Fruit fly (Drosophila melanogaster): ENCODE results near the gene CG10472.

CG10472 gene

dm6 chr3L:6094697-6095096 is 32.0 kb upstream of the CG10472 start, which contains the start of the genes CG10467 and loj (continued):
- TF ChIP-seq HLH3B (GFP tag; IDR thresholded peaks at IDR 0.05) (peak; percentile 97), E2f1 (GFP tag; IDR thresholded peaks at IDR 0.05) (peak; percentile 97), Oli (tag; optimal IDR thresholded peaks at IDR 0.05) (peak; percentile 95), caup (GFP tag; optimal IDR thresholded peaks at IDR 0.05; ENCODE audit: severe bottlenecking) (peak; percentile 89), CG10147 (GFP tag; optimal IDR thresholded peaks at IDR 0.05) (peak; percentile 92), bigmax (GFP tag; optimal IDR thresholded peaks at IDR 0.05) (no peak), CG32772 (GFP tag; IDR thresholded peaks at IDR 0.05) (peak; percentile 98), dysf (GFP tag; IDR thresholded peaks at IDR 0.05) (peak; percentile 98), fu2 (GFP tag; optimal IDR thresholded peaks at IDR 0.05) (peak; percentile 76), ara (GFP tag; IDR thresholded peaks at IDR 0.05) (peak; percentile 96), CG11456 (GFP tag; IDR thresholded peaks at IDR 0.05) (peak; percentile 98), fd96Cb (tag; optimal IDR thresholded peaks at IDR 0.05) (peak; percentile 97), Mes4 (GFP tag; optimal IDR thresholded peaks at IDR 0.05) (peak; percentile 28), Spps (tag; optimal IDR thresholded peaks at IDR 0.05) (peak; percentile 90), MBD-R2 (GFP tag; IDR thresholded peaks at IDR 0.05) (peak; percentile 99), CG8765 (GFP tag; IDR thresholded peaks at IDR 0.05) (peak; percentile 95), Chrac-16 (GFP tag; optimal IDR thresholded peaks at IDR 0.05) (peak; percentile 97), wor (GFP tag; IDR thresholded peaks at IDR 0.05) (peak; percentile 95), ro (GFP tag; IDR thresholded peaks at IDR 0.05) (peak; percentile 91), odd (GFP tag; optimal IDR thresholded peaks at IDR 0.05) (peak; percentile 76), Eip74EF (GFP tag; optimal IDR thresholded peaks at IDR 0.05) (peak in 1 of 2 experiments; percentile 78), Dbx (GFP tag; IDR thresholded peaks at IDR 0.05) (peak; percentile 98), her (GFP tag; optimal IDR thresholded peaks at IDR 0.05) (peak; percentile 45), YL-1 (GFP tag; optimal IDR thresholded peaks at IDR 0.05) (peak; percentile 92), CG32532 (GFP tag; IDR thresholded peaks at IDR 0.05) (peak; percentile 98), mld (GFP tag; IDR thresholded peaks at IDR 0.05; ENCODE audit: partially characterized antibody) (no peak), ase (GFP tag; IDR thresholded peaks at IDR 0.05) (peak; percentile 96), zf30C (GFP tag; optimal IDR thresholded peaks at IDR 0.05) (no peak), CG14710 (tag; optimal IDR thresholded peaks at IDR 0.05) (peak; percentile 97), Gug (GFP tag; IDR thresholded peaks at IDR 0.05) (peak; percentile 98), Atf6 (GFP tag; IDR thresholded peaks at IDR 0.05) (peak; percentile 93), Sry-β (GFP tag; optimal IDR thresholded peaks at IDR 0.05) (peak; percentile 37), CG7928 (GFP tag; optimal IDR thresholded peaks at IDR 0.05) (peak; percentile 75), br (optimal IDR thresholded peaks at IDR 0.05) (no peak), CG13123 (GFP tag; optimal IDR thresholded peaks at IDR 0.05) (peak; percentile 92), Hr78 (GFP tag; optimal IDR thresholded peaks at IDR 0.05) (no peak), NfI (GFP tag; optimal IDR thresholded peaks at IDR 0.05) (peak; percentile 94), onecut (GFP tag; IDR thresholded peaks at IDR 0.05) (peak; percentile 82), exex (tag; optimal IDR thresholded peaks at IDR 0.05) (peak; percentile 81), CG12219 (GFP tag; optimal IDR thresholded peaks at IDR 0.05) (peak; percentile 73), CG7372 (GFP tag; IDR thresholded peaks at IDR 0.05) (peak; percentile 97), lmd (GFP tag; IDR thresholded peaks at IDR 0.05) (peak; percentile 98), CG18599 (GFP tag; optimal IDR thresholded peaks at IDR 0.05) (peak; percentile 94), nerfin-2 (GFP tag; IDR thresholded peaks at IDR 0.05; ENCODE audit: partially characterized antibody) (0 out of 2 replicates have a peak, but pooled peaks have one; percentile 15), CG10366 (GFP tag; IDR thresholded peaks at IDR 0.05) (peak; percentile 97), CG10979 (tag; optimal IDR thresholded peaks at IDR 0.05) (peak; percentile 94), croc (GFP tag; conservative IDR thresholded peaks at IDR 0.05) (peak; percentile 97), grn (GFP tag; optimal IDR thresholded peaks at IDR 0.05) (peak; percentile 67), NK7.1 (GFP tag; optimal IDR thresholded peaks at IDR 0.05) (no peak), phol (tag; optimal IDR thresholded peaks at IDR 0.05) (peak; percentile 98), Oaz (GFP tag; IDR thresholded peaks at IDR 0.05) (peak; percentile 91)

All from whole organism, embryonic.